Fruit fly (Drosophila melanogaster) whole organism, embryonic: Measurements from ENCODE around the gene CG43896.

Experiments
- Antp ChIP-seq: fragments of 200-800 bp; sonication (Bioruptor generic); optimal IDR thresholded peaks from 3 replicates; lab custom pipeline; 2016; ENCODE audit warnings: missing biosample characterization, missing genetic modification characterization
- CG10654 ChIP-seq: fragments of 200-800 bp; sonication (Bioruptor generic); optimal IDR thresholded peaks from 2 replicates; lab custom pipeline; 2016; ENCODE audit warnings: missing biosample characterization, missing genetic modification characterization
- CG11398 ChIP-seq: fragments of 200-800 bp; sonication (Bioruptor generic); optimal IDR thresholded peaks from 2 replicates; lab custom pipeline; 2016; ENCODE audit warnings: missing biosample characterization, missing genetic modification characterization
- CG12071 ChIP-seq: fragments of 200-800 bp; sonication (Bioruptor generic); optimal IDR thresholded peaks from 3 replicates; lab custom pipeline; 2018; ENCODE audit warnings: missing biosample characterization, mild to moderate bottlenecking, missing genetic modification characterization
- CG12659 ChIP-seq: fragments of 200-800 bp; sonication (Bioruptor generic); optimal IDR thresholded peaks from 3 replicates; lab custom pipeline; 2017; ENCODE audit warnings: mild to moderate bottlenecking, missing biosample characterization, missing genetic modification reagents, missing genetic modification characterization
- CG1647 ChIP-seq: fragments of 200-800 bp; sonication (Bioruptor generic); optimal IDR thresholded peaks from 3 replicates; lab custom pipeline; 2016; ENCODE audit warnings: missing biosample characterization, missing genetic modification characterization
- CG17359 ChIP-seq: fragments of 200-800 bp; sonication (Bioruptor generic); optimal IDR thresholded peaks from 3 replicates; lab custom pipeline; 2018; ENCODE audit warnings: missing biosample characterization, mild to moderate bottlenecking, missing genetic modification characterization, moderate library complexity
- CG1832 ChIP-seq: fragments of 200-800 bp; sonication (Bioruptor generic); optimal IDR thresholded peaks from 2 replicates; lab custom pipeline; 2017; ENCODE audit warnings: missing biosample characterization, mild to moderate bottlenecking, missing genetic modification characterization, inconsistent platforms
- CG18599 ChIP-seq: fragments of 200-800 bp; sonication (Bioruptor generic); optimal IDR thresholded peaks from 3 replicates; lab custom pipeline; 2017; ENCODE audit warnings: missing biosample characterization, missing genetic modification characterization, mild to moderate bottlenecking, moderate library complexity, missing genetic modification reagents
- CG18764 ChIP-seq: fragments of 200-800 bp; sonication (Bioruptor generic); optimal IDR thresholded peaks from 3 replicates; lab custom pipeline; 2016; ENCODE audit warnings: missing biosample characterization, missing genetic modification characterization
- CG32532 ChIP-seq: fragments of 200-800 bp; sonication (Bioruptor generic); IDR thresholded peaks from 2 replicates; pipeline ENCODE4 v1.3.6; 2022; ENCODE audit warnings: missing biosample characterization, missing genetic modification characterization
- CG3726 ChIP-seq: fragments of 200-800 bp; sonication (Bioruptor generic); IDR thresholded peaks from 3 replicates; pipeline ENCODE4, ENCODE4 v1.3.6; 2022; ENCODE audit warnings: missing biosample characterization, missing genetic modification characterization
- CG43689 ChIP-seq: fragments of 200-800 bp; sonication (Bioruptor generic); IDR thresholded peaks from 2 replicates; pipeline ENCODE4 v1.3.6; 2022; ENCODE audit warnings: missing biosample characterization, missing genetic modification characterization
- CG6813 ChIP-seq: fragments of 200-800 bp; sonication (Bioruptor generic); optimal IDR thresholded peaks from 2 replicates; lab custom pipeline; 2017; ENCODE audit warnings: missing biosample characterization, missing genetic modification characterization, mild to moderate bottlenecking, moderate library complexity, missing genetic modification reagents
- Dad ChIP-seq: fragments of 200-800 bp; sonication (Bioruptor generic); optimal IDR thresholded peaks from 3 replicates; lab custom pipeline; 2016; ENCODE audit warnings: missing biosample characterization, missing genetic modification characterization
- Dbx ChIP-seq: fragments of 200-800 bp; sonication (Bioruptor generic); IDR thresholded peaks from 3 replicates; pipeline ENCODE4 v1.3.6; 2022; ENCODE audit warnings: missing biosample characterization, missing genetic modification characterization
- Deaf1 ChIP-seq: fragments of 200-800 bp; optimal IDR thresholded peaks from 3 replicates; lab custom pipeline; 2019; ENCODE audit warnings: missing biosample characterization, mild to moderate bottlenecking, missing genetic modification characterization, moderate library complexity
- Fer2 ChIP-seq: fragments of 200-800 bp; sonication (Bioruptor generic); optimal IDR thresholded peaks from 2 replicates; lab custom pipeline; 2018; ENCODE audit warnings: missing biosample characterization, mild to moderate bottlenecking, missing genetic modification characterization, moderate library complexity
- Gug ChIP-seq: fragments of 200-800 bp; sonication (Bioruptor generic); IDR thresholded peaks from 4 replicates; pipeline ENCODE4 v1.3.6; 2022; ENCODE audit warnings: missing biosample characterization, missing genetic modification characterization
- Hand ChIP-seq: fragments of 200-800 bp; sonication (Bioruptor generic); optimal IDR thresholded peaks from 2 replicates; lab custom pipeline; 2017; ENCODE audit warnings: mild to moderate bottlenecking, missing biosample characterization, missing genetic modification reagents, missing genetic modification characterization
- MBD-R2 ChIP-seq: fragments of 200-800 bp; sonication (Bioruptor generic); IDR thresholded peaks from 2 replicates; pipeline ENCODE4 v1.3.6; 2022; ENCODE audit warnings: missing biosample characterization, missing genetic modification characterization
- Max ChIP-seq: fragments of 200-800 bp; sonication (Bioruptor generic); optimal IDR thresholded peaks from 2 replicates; lab custom pipeline; 2016; ENCODE audit warnings: missing biosample characterization, mild to moderate bottlenecking, missing genetic modification characterization
- Mes4 ChIP-seq: fragments of 200-800 bp; sonication (Bioruptor generic); optimal IDR thresholded peaks from 2 replicates; lab custom pipeline; 2016; ENCODE audit warnings: missing biosample characterization, missing genetic modification characterization
- NFAT ChIP-seq: fragments of 200-800 bp; sonication (Bioruptor generic); IDR thresholded peaks from 2 replicates; pipeline ENCODE4 v1.3.6; 2022; ENCODE audit warnings: missing biosample characterization, missing genetic modification characterization
- Sox102F ChIP-seq: fragments of 200-800 bp; sonication (Bioruptor generic); optimal IDR thresholded peaks from 2 replicates; lab custom pipeline; 2018; ENCODE audit warnings: missing biosample characterization, mild to moderate bottlenecking, missing genetic modification characterization, moderate library complexity
- Taf1 ChIP-seq: fragments of 200-800 bp; sonication (Bioruptor generic); IDR thresholded peaks from 2 replicates; pipeline ENCODE4 v1.3.6; 2022; ENCODE audit warnings: missing biosample characterization, missing genetic modification characterization
- az2 ChIP-seq: fragments of 200-800 bp; sonication (Bioruptor generic); optimal IDR thresholded peaks from 3 replicates; lab custom pipeline; 2016; ENCODE audit warnings: missing biosample characterization, missing genetic modification characterization
- bsh ChIP-seq, 2 experiments: fragments of 200-800 bp; sonication (Bioruptor generic); optimal IDR thresholded peaks; 2 replicates each; lab custom pipeline; 2017 to 2018; ENCODE audit warnings: mild to moderate bottlenecking in 2 of 2, missing biosample characterization in 2 of 2, missing genetic modification characterization in 2 of 2, moderate library complexity in 1 of 2
- ci ChIP-seq: fragments of 200-800 bp; sonication (Bioruptor generic); IDR thresholded peaks from 3 replicates; pipeline ENCODE4 v1.3.6; 2022; ENCODE audit warnings: missing biosample characterization, missing genetic modification characterization
- fd64A ChIP-seq: fragments of 200-800 bp; sonication (Bioruptor generic); optimal IDR thresholded peaks from 3 replicates; lab custom pipeline; 2018; ENCODE audit warnings: missing biosample characterization, mild to moderate bottlenecking, missing genetic modification characterization
- fru ChIP-seq: fragments of >200 bp; optimal IDR thresholded peaks from 2 replicates; lab custom pipeline; 2017
- jumu ChIP-seq: fragments of 200-800 bp; sonication (Bioruptor generic); optimal IDR thresholded peaks from 3 replicates; lab custom pipeline; 2016; ENCODE audit warnings: missing biosample characterization, missing genetic modification characterization
- knrl ChIP-seq: fragments of 200-800 bp; sonication (Bioruptor generic); IDR thresholded peaks from 3 replicates; pipeline ENCODE4 v1.3.6; 2022; ENCODE audit warnings: missing biosample characterization, missing genetic modification characterization; ENCODE audit not compliant: partially characterized antibody
- lbe ChIP-seq: fragments of 200-800 bp; sonication (Bioruptor generic); optimal IDR thresholded peaks from 2 replicates; lab custom pipeline; 2016; ENCODE audit warnings: missing biosample characterization, mild to moderate bottlenecking, missing genetic modification characterization
- peb ChIP-seq: fragments of 200-800 bp; sonication (Bioruptor generic); IDR thresholded peaks from 2 replicates; pipeline ENCODE4 v1.3.6; 2022; ENCODE audit warnings: missing biosample characterization, missing genetic modification characterization
- phol ChIP-seq: fragments of 200-800 bp; sonication (Bioruptor generic); optimal IDR thresholded peaks from 3 replicates; lab custom pipeline; 2018; ENCODE audit warnings: missing biosample characterization, mild to moderate bottlenecking, missing genetic modification characterization, moderate library complexity
- ro ChIP-seq: fragments of 200-800 bp; sonication (Bioruptor generic); IDR thresholded peaks from 2 replicates; pipeline ENCODE4 v1.3.6; 2022; ENCODE audit warnings: missing biosample characterization, missing genetic modification characterization
- row ChIP-seq: fragments of 200-800 bp; sonication (Bioruptor generic); IDR thresholded peaks from 3 replicates; pipeline ENCODE4 v1.3.6; 2022; ENCODE audit warnings: missing biosample characterization, missing genetic modification characterization
- sc ChIP-seq, 3 experiments: fragments of >200 bp in 2 of 3; fragments of 200-800 bp in 1 of 3; sonication (Bioruptor generic) in 1 of 3; optimal IDR thresholded peaks; 2 replicates in 2 of 3; 3 replicates in 1 of 3; lab custom pipeline; 2017; ENCODE audit warnings: mild to moderate bottlenecking in 1 of 3, missing biosample characterization in 1 of 3, missing genetic modification characterization in 1 of 3, missing genetic modification reagents in 1 of 3
- sens-2 ChIP-seq: fragments of 200-800 bp; sonication (Bioruptor generic); IDR thresholded peaks from 2 replicates; pipeline ENCODE4 v1.3.6; 2022; ENCODE audit warnings: missing biosample characterization, missing genetic modification characterization
- sima ChIP-seq: fragments of 200-800 bp; sonication (Bioruptor generic); optimal IDR thresholded peaks from 2 replicates; lab custom pipeline; 2016; ENCODE audit warnings: missing biosample characterization, missing genetic modification characterization
- sr ChIP-seq: fragments of 200-800 bp; sonication (Bioruptor generic); IDR thresholded peaks from 3 replicates; pipeline ENCODE4 v1.3.6; 2022; ENCODE audit warnings: missing biosample characterization, missing genetic modification characterization
- stwl ChIP-seq: fragments of 200-800 bp; sonication (Bioruptor generic); optimal IDR thresholded peaks from 3 replicates; lab custom pipeline; 2018; ENCODE audit warnings: missing biosample characterization, mild to moderate bottlenecking, missing genetic modification characterization, moderate library complexity
- toy ChIP-seq: fragments of 200-800 bp; sonication (Bioruptor generic); IDR thresholded peaks from 2 replicates; pipeline ENCODE4 v1.3.6; 2022; ENCODE audit warnings: missing biosample characterization, missing genetic modification characterization
- tup ChIP-seq: fragments of 200-800 bp; sonication (Bioruptor generic); optimal IDR thresholded peaks from 2 replicates; lab custom pipeline; 2016; ENCODE audit warnings: missing biosample characterization, mild to moderate bottlenecking, missing genetic modification characterization, moderate library complexity
- tx ChIP-seq: fragments of 200-800 bp; sonication (Bioruptor generic); optimal IDR thresholded peaks from 2 replicates; lab custom pipeline; 2016; ENCODE audit warnings: missing biosample characterization, missing genetic modification characterization
- unc-4 ChIP-seq: fragments of 200-800 bp; sonication (Bioruptor generic); IDR thresholded peaks from 2 replicates; pipeline ENCODE4 v1.3.6; 2022; ENCODE audit warnings: missing biosample characterization, missing genetic modification characterization; ENCODE audit not compliant: partially characterized antibody
- usp ChIP-seq: fragments of >200 bp; optimal IDR thresholded peaks from 2 replicates; lab custom pipeline; 2017; ENCODE audit warnings: missing biosample characterization, missing genetic modification characterization

The CG43896 gene

DNA sequence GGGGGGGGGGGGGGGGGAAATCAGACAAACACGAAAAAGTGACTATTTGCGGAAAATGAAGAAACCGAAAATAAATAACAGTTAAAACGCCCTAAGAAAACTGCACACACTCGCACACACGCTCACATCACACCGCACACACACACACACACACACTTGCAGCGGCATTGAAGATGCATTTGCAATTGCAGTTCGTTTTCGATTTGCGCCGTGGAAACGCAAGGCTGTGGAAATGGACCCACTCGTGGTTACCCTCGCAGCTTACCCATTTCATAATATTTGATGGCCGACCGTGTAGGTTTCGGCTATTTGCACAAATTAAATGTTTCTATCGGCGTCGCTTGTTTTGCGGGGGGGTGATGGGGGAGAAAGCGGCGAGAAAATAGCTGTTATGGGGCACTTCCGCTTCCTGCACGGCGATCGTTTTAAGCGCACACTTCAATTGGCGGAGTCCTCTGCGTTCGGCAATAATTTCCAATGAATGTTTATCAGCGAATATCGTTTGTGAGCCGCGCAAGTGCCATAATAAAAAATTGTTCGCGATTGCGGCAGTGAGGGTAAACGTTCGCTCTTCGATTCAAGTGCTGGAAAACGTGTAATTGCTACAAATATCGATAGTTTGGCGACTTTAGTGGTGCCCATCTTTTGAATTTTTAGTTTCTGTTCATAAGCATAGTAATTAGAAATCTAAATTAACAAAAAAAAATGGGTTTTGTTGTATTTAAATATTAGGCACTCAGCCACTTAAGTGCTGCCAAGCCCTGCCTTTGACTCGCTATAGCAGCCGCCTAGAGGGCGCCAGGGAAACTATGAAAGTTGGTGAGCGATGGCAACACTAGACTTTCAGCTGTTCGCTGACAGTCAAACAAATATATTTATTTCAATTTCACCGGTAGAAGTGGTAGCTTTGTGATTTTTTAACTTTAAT is 26.7 kb downstream of the CG43896 start, which contains the start of the genes Pop2 and CG6928 (continued):
- TF ChIP-seq Sox102F (GFP tag; lab: Kevin White, UChicago) (peak; percentile 54), CG12659 (GFP tag; lab: Kevin White, UChicago) (peak; percentile 92), MBD-R2 (GFP tag; lab: Robert Waterston, UW) (peak; percentile 94), bsh (GFP tag; optimal IDR thresholded peaks at IDR 0.05; lab: Kevin White, UChicago) (peak in 1 of 2 experiments; percentile 39), Hand (no peak), row (GFP tag; lab: Robert Waterston, UW) (peak; percentile 77), lbe (GFP tag; lab: Kevin White, UChicago) (peak; percentile 42), CG18599 (GFP tag; lab: Kevin White, UChicago) (peak; percentile 39), Deaf1 (peak; percentile 31), CG17359 (peak; percentile 55), Mes4 (GFP tag; lab: Kevin White, UChicago) (peak; percentile 70), usp (GFP tag; lab: Kevin White, UChicago) (no peak), CG1832 (GFP tag; lab: Kevin White, UChicago) (no peak), sr (no peak), Antp (GFP tag; lab: Kevin White, UChicago) (peak; percentile 86), tup (GFP tag; lab: Kevin White, UChicago) (peak; percentile 55), CG18764 (GFP tag; lab: Kevin White, UChicago) (peak; percentile 65), toy (GFP tag; lab: Robert Waterston, UW) (no peak), peb (no peak), knrl (GFP tag; lab: Robert Waterston, UW) (peak; percentile 90), CG6813 (GFP tag; lab: Kevin White, UChicago) (no peak), unc-4 (GFP tag; lab: Robert Waterston, UW) (peak; percentile 88), Gug (GFP tag; lab: Robert Waterston, UW) (peak; percentile 75), Fer2 (tag; lab: Kevin White, UChicago) (peak; percentile 55), sens-2 (GFP tag; lab: Robert Waterston, UW) (no peak), Dad (peak; percentile 82), CG10654 (GFP tag; lab: Kevin White, UChicago) (peak; percentile 74), Max (GFP tag; lab: Kevin White, UChicago) (peak; percentile 77), Dbx (GFP tag; lab: Robert Waterston, UW) (peak; percentile 86), fd64A (GFP tag; lab: Kevin White, UChicago) (no peak), Taf1 (GFP tag; lab: Robert Waterston, UW) (peak; percentile 27; the same call in 1 of the 2 replicates), stwl (tag; lab: Kevin White, UChicago) (peak; percentile 97), CG1647 (GFP tag; lab: Kevin White, UChicago) (peak; percentile 76), sc (optimal IDR thresholded peaks at IDR 0.05; lab: Kevin White, UChicago) (no peak), sc (GFP tag; optimal IDR thresholded peaks at IDR 0.05; lab: Kevin White, UChicago) (no peak), NFAT (peak; percentile 82; the same call in 1 of the 2 replicates), ci (peak; percentile 83), tx (GFP tag; lab: Kevin White, UChicago) (peak; percentile 82), ro (no peak), sima (peak; percentile 24), jumu (peak; percentile 84), CG3726 (GFP tag; lab: Robert Waterston, UW) (0 out of 3 replicates have a peak, but pooled peaks have one; percentile 21), CG43689 (no peak), phol (peak; percentile 84), az2 (GFP tag; lab: Kevin White, UChicago) (peak; percentile 64), CG11398 (GFP tag; lab: Kevin White, UChicago) (peak; percentile 72), fru (no peak), CG12071 (GFP tag; lab: Kevin White, UChicago) (no peak), CG32532 (GFP tag; lab: Robert Waterston, UW) (peak; percentile 75)
